Fruit fly (Drosophila melanogaster) whole organism, embryonic: ENCODE data around the gene Sgf11.

Source experiments
- Antp ChIP-seq: fragments of 200-800 bp; sonication (Bioruptor generic); optimal IDR thresholded peaks from 3 replicates; lab custom pipeline; 2016; ENCODE audit warnings: missing biosample characterization, missing genetic modification characterization
- Bteb2 ChIP-seq: fragments of 200-800 bp; sonication (Bioruptor generic); optimal IDR thresholded peaks from 2 replicates; lab custom pipeline; 2016; ENCODE audit warnings: missing biosample characterization, missing genetic modification characterization
- CG10209 ChIP-seq: fragments of 200-800 bp; sonication (Bioruptor generic); optimal IDR thresholded peaks from 3 replicates; lab custom pipeline; 2017; ENCODE audit warnings: missing biosample characterization, mild to moderate bottlenecking, missing genetic modification characterization, missing genetic modification reagents
- CG10431 ChIP-seq: fragments of 200-800 bp; sonication (Bioruptor generic); optimal IDR thresholded peaks from 3 replicates; lab custom pipeline; 2018; ENCODE audit warnings: missing biosample characterization, mild to moderate bottlenecking, missing genetic modification characterization
- CG11398 ChIP-seq: fragments of 200-800 bp; sonication (Bioruptor generic); optimal IDR thresholded peaks from 2 replicates; lab custom pipeline; 2016; ENCODE audit warnings: missing biosample characterization, missing genetic modification characterization
- CG11504 ChIP-seq: fragments of 200-800 bp; sonication (Bioruptor generic); optimal IDR thresholded peaks from 3 replicates; lab custom pipeline; 2019; ENCODE audit warnings: missing biosample characterization, mild to moderate bottlenecking, missing genetic modification characterization, moderate library complexity
- CG11696 ChIP-seq: fragments of 200-800 bp; sonication (Bioruptor generic); IDR thresholded peaks from 2 replicates; pipeline ENCODE4 v1.3.6; 2022; ENCODE audit warnings: missing biosample characterization, missing genetic modification characterization
- CG12104 ChIP-seq: fragments of 200-800 bp; sonication (Bioruptor generic); optimal IDR thresholded peaks from 3 replicates; lab custom pipeline; 2016; ENCODE audit warnings: missing biosample characterization, missing genetic modification characterization
- CG12299 ChIP-seq: fragments of 200-800 bp; sonication (Bioruptor generic); optimal IDR thresholded peaks from 2 replicates; lab custom pipeline; 2018; ENCODE audit warnings: missing biosample characterization, mild to moderate bottlenecking, missing genetic modification characterization
- CG12942 ChIP-seq: fragments of 200-800 bp; sonication (Bioruptor generic); optimal IDR thresholded peaks from 3 replicates; lab custom pipeline; 2016; ENCODE audit warnings: missing biosample characterization, missing genetic modification characterization
- CG13123 ChIP-seq: fragments of 200-800 bp; sonication (Bioruptor generic); optimal IDR thresholded peaks from 2 replicates; lab custom pipeline; 2016; ENCODE audit warnings: missing biosample characterization, missing genetic modification characterization
- CG13424 ChIP-seq: fragments of 200-800 bp; sonication (Bioruptor generic); optimal IDR thresholded peaks from 2 replicates; lab custom pipeline; 2019; ENCODE audit warnings: missing biosample characterization, mild to moderate bottlenecking, missing genetic modification characterization, moderate library complexity
- CG14441 ChIP-seq: fragments of 200-800 bp; sonication (Bioruptor generic); IDR thresholded peaks from 2 replicates; pipeline ENCODE4 v1.3.6; 2022; ENCODE audit warnings: missing biosample characterization, missing genetic modification characterization
- CG1602 ChIP-seq: fragments of 200-800 bp; sonication (Bioruptor generic); optimal IDR thresholded peaks from 3 replicates; lab custom pipeline; 2016; ENCODE audit warnings: missing biosample characterization, missing genetic modification characterization
- CG1647 ChIP-seq: fragments of 200-800 bp; sonication (Bioruptor generic); optimal IDR thresholded peaks from 3 replicates; lab custom pipeline; 2016; ENCODE audit warnings: missing biosample characterization, missing genetic modification characterization
- CG17612 ChIP-seq: fragments of 200-800 bp; sonication (Bioruptor generic); IDR thresholded peaks from 2 replicates; pipeline ENCODE4 v1.3.6; 2022; ENCODE audit warnings: missing biosample characterization, missing genetic modification characterization
- CG17829 ChIP-seq: fragments of 200-800 bp; optimal IDR thresholded peaks from 2 replicates; lab custom pipeline; 2019; ENCODE audit warnings: missing biosample characterization, mild to moderate bottlenecking, missing genetic modification characterization, moderate library complexity
- CG1792 ChIP-seq: fragments of 200-800 bp; sonication (Bioruptor generic); optimal IDR thresholded peaks from 2 replicates; lab custom pipeline; 2016; ENCODE audit warnings: missing biosample characterization, missing genetic modification characterization
- CG31388 ChIP-seq: fragments of 200-800 bp; sonication (Bioruptor generic); optimal IDR thresholded peaks from 2 replicates; lab custom pipeline; 2016; ENCODE audit warnings: missing biosample characterization, missing genetic modification characterization
- CG32772 ChIP-seq: fragments of 200-800 bp; sonication (Bioruptor generic); IDR thresholded peaks from 2 replicates; pipeline ENCODE4 v1.3.6; 2022; ENCODE audit warnings: missing biosample characterization, missing genetic modification characterization
- CG34422 ChIP-seq: fragments of 200-800 bp; sonication (Bioruptor generic); IDR thresholded peaks from 3 replicates; pipeline ENCODE4 v1.3.6; 2022; ENCODE audit warnings: missing biosample characterization, missing genetic modification characterization
- CG3847 ChIP-seq: fragments of 200-800 bp; sonication (Bioruptor generic); IDR thresholded peaks from 2 replicates; pipeline ENCODE4 v1.3.6; 2022; ENCODE audit warnings: missing biosample characterization, missing genetic modification characterization
- CG6272 ChIP-seq: fragments of 200-800 bp; sonication (Bioruptor generic); IDR thresholded peaks from 2 replicates; pipeline ENCODE4 v1.3.6; 2022; ENCODE audit warnings: missing biosample characterization, missing genetic modification characterization
- CG7786 ChIP-seq: fragments of 200-800 bp; sonication (Bioruptor generic); optimal IDR thresholded peaks from 2 replicates; lab custom pipeline; 2016; ENCODE audit warnings: missing biosample characterization, missing genetic modification characterization
- CG8281 ChIP-seq: fragments of 200-800 bp; sonication (Bioruptor generic); optimal IDR thresholded peaks from 2 replicates; lab custom pipeline; 2018; ENCODE audit warnings: missing biosample characterization, mild to moderate bottlenecking, missing genetic modification characterization, moderate library complexity
- CTCF ChIP-seq: fragments of 200-800 bp; sonication (Bioruptor generic); optimal IDR thresholded peaks from 2 replicates; lab custom pipeline; 2017; ENCODE audit warnings: missing biosample characterization, mild to moderate bottlenecking, missing genetic modification characterization, moderate library complexity
- Deaf1 ChIP-seq: fragments of 200-800 bp; optimal IDR thresholded peaks from 3 replicates; lab custom pipeline; 2019; ENCODE audit warnings: missing biosample characterization, mild to moderate bottlenecking, missing genetic modification characterization, moderate library complexity
- Dip2 ChIP-seq: fragments of 200-800 bp; sonication (Bioruptor generic); IDR thresholded peaks from 2 replicates; pipeline ENCODE4 v1.3.6; 2022; ENCODE audit warnings: missing biosample characterization, missing genetic modification characterization
- Dref ChIP-seq: fragments of 200-800 bp; sonication (Bioruptor generic); IDR thresholded peaks from 2 replicates; pipeline ENCODE4 v1.3.6; 2022; ENCODE audit warnings: missing biosample characterization, missing genetic modification characterization
- Eip74EF ChIP-seq, 2 experiments: fragments of 200-800 bp in 1 of 2; fragments of >200 bp in 1 of 2; sonication (Bioruptor generic) in 1 of 2; optimal IDR thresholded peaks; 2 replicates each; lab custom pipeline; 2017 to 2019; ENCODE audit warnings: missing biosample characterization in 2 of 2, missing genetic modification characterization in 2 of 2, mild to moderate bottlenecking in 1 of 2, moderate library complexity in 1 of 2
- GATAe ChIP-seq: fragments of 200-800 bp; sonication (Bioruptor generic); conservative IDR thresholded peaks from 2 replicates; pipeline ENCODE4 v1.3.6; 2022; ENCODE audit warnings: missing biosample characterization, missing genetic modification characterization
- Hmx ChIP-seq: fragments of 200-800 bp; sonication (Bioruptor generic); optimal IDR thresholded peaks from 2 replicates; lab custom pipeline; 2016; ENCODE audit warnings: missing biosample characterization, missing genetic modification characterization
- Lim3 ChIP-seq: fragments of 200-800 bp; sonication (Bioruptor generic); IDR thresholded peaks from 2 replicates; pipeline ENCODE4 v1.3.6; 2022; ENCODE audit warnings: missing biosample characterization, missing genetic modification characterization
- Rx ChIP-seq: fragments of 200-800 bp; sonication (Bioruptor generic); IDR thresholded peaks from 2 replicates; pipeline ENCODE4 v1.3.6; 2022; ENCODE audit warnings: missing biosample characterization, missing genetic modification characterization
- Six4 ChIP-seq: fragments of 200-800 bp; sonication (Bioruptor generic); optimal IDR thresholded peaks from 2 replicates; lab custom pipeline; 2016; ENCODE audit warnings: missing biosample characterization, missing genetic modification characterization
- Sry-δ ChIP-seq: fragments of 200-800 bp; sonication (Bioruptor generic); optimal IDR thresholded peaks from 2 replicates; lab custom pipeline; 2016; ENCODE audit warnings: missing biosample characterization, missing genetic modification characterization
- bsh ChIP-seq, 2 experiments: fragments of 200-800 bp; sonication (Bioruptor generic); optimal IDR thresholded peaks; 2 replicates each; lab custom pipeline; 2017 to 2018; ENCODE audit warnings: mild to moderate bottlenecking in 2 of 2, missing biosample characterization in 2 of 2, missing genetic modification characterization in 2 of 2, moderate library complexity in 1 of 2
- chinmo ChIP-seq: fragments of 200-800 bp; sonication (Bioruptor generic); IDR thresholded peaks from 4 replicates; pipeline ENCODE4 v1.3.6; 2022; ENCODE audit warnings: missing biosample characterization, missing genetic modification characterization; ENCODE audit not compliant: partially characterized antibody
- chm ChIP-seq: fragments of 200-800 bp; sonication (Bioruptor generic); IDR thresholded peaks from 2 replicates; pipeline ENCODE4 v1.3.6; 2022; ENCODE audit warnings: missing biosample characterization, missing genetic modification characterization
- dysf ChIP-seq: fragments of 200-800 bp; sonication (Bioruptor generic); IDR thresholded peaks from 3 replicates; pipeline ENCODE4 v1.3.6; 2022; ENCODE audit warnings: missing biosample characterization, missing genetic modification characterization
- fd64A ChIP-seq: fragments of 200-800 bp; sonication (Bioruptor generic); optimal IDR thresholded peaks from 3 replicates; lab custom pipeline; 2018; ENCODE audit warnings: missing biosample characterization, mild to moderate bottlenecking, missing genetic modification characterization
- gt ChIP-seq: fragments of 200-800 bp; sonication (Bioruptor generic); IDR thresholded peaks from 2 replicates; pipeline ENCODE4 v1.3.6; 2022; ENCODE audit warnings: missing biosample characterization, missing genetic modification characterization
- lab ChIP-seq: fragments of 200-800 bp; sonication (Bioruptor generic); optimal IDR thresholded peaks from 3 replicates; lab custom pipeline; 2017; ENCODE audit warnings: missing biosample characterization, missing genetic modification characterization, mild to moderate bottlenecking, moderate library complexity, missing genetic modification reagents
- pzg ChIP-seq: fragments of 200-800 bp; sonication (Bioruptor generic); optimal IDR thresholded peaks from 3 replicates; lab custom pipeline; 2018; ENCODE audit warnings: missing biosample characterization, mild to moderate bottlenecking, missing genetic modification characterization, moderate library complexity
- scrt ChIP-seq: fragments of 200-800 bp; sonication (Bioruptor generic); optimal IDR thresholded peaks from 2 replicates; lab custom pipeline; 2018; ENCODE audit warnings: missing biosample characterization, mild to moderate bottlenecking, missing genetic modification characterization, moderate library complexity
- sens ChIP-seq: fragments of 200-800 bp; sonication (Bioruptor generic); peaks from one replicate; lab custom pipeline; 2016; ENCODE audit warnings: missing biosample characterization, missing genetic modification characterization
- seq ChIP-seq: fragments of 200-800 bp; sonication (Bioruptor generic); IDR thresholded peaks from 2 replicates; pipeline ENCODE4 v1.3.6; 2022; ENCODE audit warnings: missing biosample characterization, missing genetic modification characterization
- shn ChIP-seq: fragments of 200-800 bp; sonication (Bioruptor generic); optimal IDR thresholded peaks from 3 replicates; lab custom pipeline; 2016; ENCODE audit warnings: missing biosample characterization, missing genetic modification characterization
- tio ChIP-seq: fragments of 200-800 bp; sonication (Bioruptor generic); optimal IDR thresholded peaks from 2 replicates; lab custom pipeline; 2017; ENCODE audit warnings: missing biosample characterization, missing genetic modification characterization, inconsistent platforms
- wdn ChIP-seq: fragments of 200-800 bp; sonication (Bioruptor generic); IDR thresholded peaks from 2 replicates; pipeline ENCODE4 v1.3.6; 2022; ENCODE audit warnings: missing biosample characterization, missing genetic modification characterization

The Sgf11 gene

DNA sequence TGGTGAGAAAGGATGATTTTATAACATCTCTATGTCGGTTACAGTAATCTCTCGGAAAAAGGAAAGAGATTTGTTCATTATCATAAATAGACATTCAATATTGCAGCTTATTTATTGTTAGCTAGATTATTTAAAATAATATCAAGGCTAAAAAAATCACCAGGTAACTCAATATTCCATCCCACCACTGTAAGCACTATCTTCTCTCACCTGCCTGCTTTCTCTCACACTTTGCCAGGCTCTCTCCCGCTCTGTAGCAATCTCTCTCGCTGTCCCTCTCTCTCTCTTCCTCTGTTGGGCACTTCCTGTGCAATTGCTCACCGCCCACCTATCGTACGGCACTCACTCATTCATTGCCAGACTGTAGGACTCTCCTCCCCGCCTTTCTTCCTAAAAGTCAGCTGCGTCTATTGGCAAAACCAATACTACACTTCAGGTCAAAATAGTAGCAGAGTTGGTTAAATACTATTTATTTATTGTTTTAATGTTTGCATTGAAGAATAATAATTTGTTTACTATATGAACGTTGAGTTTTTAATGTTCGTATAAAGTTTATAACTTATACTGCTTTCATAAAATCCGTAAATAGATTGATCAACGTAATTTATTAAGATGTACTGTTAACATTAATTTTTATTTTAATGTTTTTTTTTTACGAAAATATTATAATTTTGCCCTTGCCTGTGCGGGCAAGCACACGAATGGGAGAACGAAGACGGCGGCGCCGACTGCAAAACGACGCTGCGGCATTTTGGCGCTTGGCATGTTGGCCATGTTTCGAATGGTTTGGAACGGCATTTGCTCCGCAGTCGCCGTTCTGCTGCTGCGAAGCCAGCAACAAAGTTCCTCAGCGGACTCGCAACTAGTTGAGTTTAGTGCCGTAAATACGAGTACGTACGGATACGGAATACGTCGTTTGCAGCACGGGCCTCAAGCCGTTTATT lies 40.8 kb downstream of the Sgf11 start (continued):
- TF ChIP-seq CG31388 (GFP tag; lab: Kevin White, UChicago) (peak; percentile 78), CG17612 (GFP tag; lab: Robert Waterston, UW) (peak; percentile 95), wdn (GFP tag; lab: Robert Waterston, UW) (peak; percentile 91), CG13424 (tag; lab: Kevin White, UChicago) (peak; percentile 96), Sry-δ (GFP tag; lab: Kevin White, UChicago) (peak; percentile 66), CTCF (peak; percentile 22), CG12104 (peak; percentile 83), Dref (GFP tag; lab: Robert Waterston, UW) (no peak; the same call in 1 of the 2 replicates), pzg (peak; percentile 26), shn (GFP tag; lab: Kevin White, UChicago) (peak; percentile 91), CG12942 (GFP tag; lab: Kevin White, UChicago) (peak; percentile 88), Bteb2 (peak; percentile 96), CG14441 (GFP tag; lab: Robert Waterston, UW) (peak; percentile 97), CG10209 (GFP tag; lab: Kevin White, UChicago) (peak; percentile 89), fd64A (GFP tag; lab: Kevin White, UChicago) (peak; percentile 53), CG17829 (tag; lab: Kevin White, UChicago) (peak; percentile 82), CG7786 (GFP tag; lab: Kevin White, UChicago) (peak; percentile 97), CG11504 (tag; lab: Kevin White, UChicago) (peak; percentile 93), CG12299 (peak; percentile 90), dysf (GFP tag; lab: Robert Waterston, UW) (peak; percentile 98), GATAe (GFP tag; lab: Robert Waterston, UW) (peak; percentile 83), Antp (GFP tag; lab: Kevin White, UChicago) (peak; percentile 72), Hmx (GFP tag; lab: Kevin White, UChicago) (peak; percentile 86), seq (peak; percentile 95), gt (GFP tag; lab: Robert Waterston, UW) (peak; percentile 88), CG3847 (GFP tag; lab: Robert Waterston, UW) (peak; percentile 98), CG32772 (peak; percentile 98), Six4 (GFP tag; lab: Kevin White, UChicago) (peak; percentile 84), CG1602 (peak; percentile 85), chm (GFP tag; lab: Robert Waterston, UW) (peak; percentile 97; the same call in 1 of the 2 replicates), CG11696 (GFP tag; lab: Robert Waterston, UW) (peak; percentile 91), Deaf1 (tag; lab: Kevin White, UChicago) (peak; percentile 85), CG13123 (GFP tag; lab: Kevin White, UChicago) (peak; percentile 68), CG34422 (GFP tag; lab: Robert Waterston, UW) (peak; percentile 98), chinmo (GFP tag; lab: Robert Waterston, UW) (no peak), CG8281 (tag; lab: Kevin White, UChicago) (peak; percentile 69), CG11398 (peak; percentile 85), Lim3 (GFP tag; lab: Robert Waterston, UW) (peak; percentile 85), CG6272 (GFP tag; lab: Robert Waterston, UW) (peak; percentile 98), CG1647 (GFP tag; lab: Kevin White, UChicago) (peak; percentile 84), Dip2 (peak; percentile 64; the same call in 1 of the 2 replicates), tio (GFP tag; lab: Kevin White, UChicago) (peak; percentile 75), CG1792 (GFP tag; lab: Kevin White, UChicago) (peak; percentile 91), bsh (GFP tag; optimal IDR thresholded peaks at IDR 0.05; lab: Kevin White, UChicago) (peak; percentile 73 to 85), Rx (GFP tag; lab: Robert Waterston, UW) (peak; percentile 96), scrt (GFP tag; lab: Kevin White, UChicago) (peak; percentile 82), CG10431 (no peak), lab (GFP tag; lab: Kevin White, UChicago) (peak; percentile 97), Eip74EF (GFP tag; optimal IDR thresholded peaks at IDR 0.05; lab: Kevin White, UChicago) (peak in 1 of 2 experiments; percentile 93), sens (GFP tag; lab: Kevin White, UChicago) (peak; percentile 98)
